Fruit fly (Drosophila melanogaster): ENCODE measurements around the gene CG8031.

- TF ChIP-seq Med (GFP tag) (no peak), gro (GFP tag; optimal IDR thresholded peaks at IDR 0.05) (no peak), slp2 (GFP tag; optimal IDR thresholded peaks at IDR 0.05) (no peak), Ravus (GFP tag; IDR thresholded peaks at IDR 0.05) (no peak)
Measured at dm6 chr3R:13036064-13036463, 25.0 kb upstream of the CG8031 start.
